Worm (Caenorhabditis elegans): Measurements from ENCODE around the gene scl-2.

ce11 chrIV:13085675-13086074 is 28.2 kb downstream of the scl-2 start:
- TF ChIP-seq snpc-4 (GFP tag; optimal IDR thresholded peaks at IDR 0.05) (no peak), snpc-4 (tag; optimal IDR thresholded peaks at IDR 0.05) (no peak), Y79H2A.3 (GFP tag; conservative IDR thresholded peaks at IDR 0.05) (no peak), egl-18 (GFP tag; IDR thresholded peaks at IDR 0.05) (no peak), unc-62 (GFP tag; optimal IDR thresholded peaks at IDR 0.05) (no peak), fkh-3 (tag; optimal IDR thresholded peaks at IDR 0.05) (no peak), sptf-2 (GFP tag; optimal IDR thresholded peaks at IDR 0.05) (no peak), attf-3 (GFP tag; conservative IDR thresholded peaks at IDR 0.05) (no peak)
